Worm (Caenorhabditis elegans) whole organism, young adult: ENCODE results near the gene B0524.5.

Source experiments
- B0035.1 ChIP-seq: sonication (generic microtip); optimal IDR thresholded peaks from 2 replicates; lab custom pipeline; 2016; ENCODE audit warnings: missing genetic modification characterization, mild to moderate bottlenecking, missing compliant biosample characterization, missing genotype, missing genetic modification reagents
- B0261.1 ChIP-seq: sonication (generic microtip); optimal IDR thresholded peaks from 2 replicates; lab custom pipeline; 2016; ENCODE audit warnings: mild to moderate bottlenecking, missing genetic modification characterization, moderate library complexity, missing compliant biosample characterization
- B0336.3 ChIP-seq: fragments of 200-800 bp; sonication (Bioruptor generic); IDR thresholded peaks from 2 replicates; pipeline ENCODE4 v1.3.6; 2022; ENCODE audit warnings: missing genetic modification characterization, missing compliant biosample characterization
- C06A6.2 ChIP-seq: fragments of 200-800 bp; sonication (Bioruptor generic); conservative IDR thresholded peaks from 2 replicates; pipeline ENCODE4 v1.3.6; 2022; ENCODE audit warnings: missing genetic modification characterization, missing compliant biosample characterization
- D2030.7 ChIP-seq: fragments of 200-800 bp; sonication (Bioruptor generic); IDR thresholded peaks from 2 replicates; pipeline ENCODE4 v1.3.6; 2022; ENCODE audit warnings: missing genetic modification reagents, missing genetic modification characterization, missing compliant biosample characterization
- F23B12.7 ChIP-seq: sonication (generic microtip); optimal IDR thresholded peaks from 2 replicates; lab custom pipeline; 2017; ENCODE audit warnings: missing genetic modification characterization, mild to moderate bottlenecking, missing compliant biosample characterization, antibody characterized with exemption, moderate library complexity; ENCODE audit not compliant: insufficient read depth
- F33H1.4 ChIP-seq: fragments of 200-800 bp; sonication (Bioruptor generic); IDR thresholded peaks from 2 replicates; pipeline ENCODE4 v1.3.6; 2022; ENCODE audit warnings: missing genetic modification reagents, missing genetic modification characterization, missing compliant biosample characterization
- F37B4.10 ChIP-seq: fragments of 200-800 bp; sonication (Bioruptor generic); IDR thresholded peaks from 2 replicates; pipeline ENCODE4 v1.3.6; 2022; ENCODE audit warnings: missing genetic modification characterization, missing compliant biosample characterization
- F39B2.1 ChIP-seq: fragments of 200-800 bp; sonication (Bioruptor generic); IDR thresholded peaks from 2 replicates; pipeline ENCODE4 v1.3.6; 2022; ENCODE audit warnings: missing genetic modification reagents, missing genetic modification characterization, missing compliant biosample characterization
- F57C9.4 ChIP-seq: sonication (generic microtip); optimal IDR thresholded peaks from 2 replicates; lab custom pipeline; 2017; ENCODE audit warnings: mild to moderate bottlenecking, missing genetic modification characterization, missing compliant biosample characterization
- K12H6.12 ChIP-seq: fragments of 200-800 bp; sonication (Bioruptor generic); optimal IDR thresholded peaks from 2 replicates; lab custom pipeline; 2018; ENCODE audit warnings: mild to moderate bottlenecking, missing genetic modification characterization, missing compliant biosample characterization
- T26A5.8 ChIP-seq: sonication (generic microtip); optimal IDR thresholded peaks from 2 replicates; lab custom pipeline; 2016; ENCODE audit warnings: missing genetic modification characterization, missing compliant biosample characterization
- Y53F4B.3 ChIP-seq: fragments of 200-800 bp; sonication (Bioruptor generic); IDR thresholded peaks from 2 replicates; pipeline ENCODE4 v1.3.6; 2022; ENCODE audit warnings: missing genetic modification reagents, missing genetic modification characterization, missing compliant biosample characterization
- Y53G8AR.9 ChIP-seq: fragments of 200-800 bp; sonication (Bioruptor generic); conservative IDR thresholded peaks from 2 replicates; pipeline ENCODE4 v1.3.6; 2022; ENCODE audit warnings: missing genetic modification reagents, missing genetic modification characterization, missing compliant biosample characterization
- Y95B8A.8 ChIP-seq: fragments of 200-800 bp; sonication (Bioruptor generic); IDR thresholded peaks from 2 replicates; pipeline ENCODE4 v1.3.6; 2022; ENCODE audit warnings: missing genetic modification reagents, missing genetic modification characterization, missing compliant biosample characterization
- akir-1 ChIP-seq: fragments of 200-800 bp; sonication (Bioruptor generic); optimal IDR thresholded peaks from 2 replicates; lab custom pipeline; 2018; ENCODE audit warnings: mild to moderate bottlenecking, missing genetic modification characterization, moderate library complexity, missing compliant biosample characterization
- aptf-2 ChIP-seq: fragments of 200-800 bp; sonication (Bioruptor generic); conservative IDR thresholded peaks from 2 replicates; pipeline ENCODE4 v1.3.6; 2022; ENCODE audit warnings: missing genetic modification reagents, missing genetic modification characterization, missing compliant biosample characterization
- bed-2 ChIP-seq: fragments of 200-800 bp; sonication (Bioruptor generic); IDR thresholded peaks from 2 replicates; pipeline ENCODE4 v1.3.6; 2022; ENCODE audit warnings: missing genetic modification reagents, missing genetic modification characterization, missing compliant biosample characterization
- ceh-100 ChIP-seq: fragments of 200-800 bp; sonication (Bioruptor generic); IDR thresholded peaks from 2 replicates; pipeline ENCODE4 v1.3.6; 2022; ENCODE audit warnings: missing genetic modification reagents, missing genetic modification characterization, missing compliant biosample characterization
- ceh-27 ChIP-seq: fragments of 200-800 bp; sonication (Bioruptor generic); optimal IDR thresholded peaks from 2 replicates; lab custom pipeline; 2018; ENCODE audit warnings: mild to moderate bottlenecking, missing genetic modification characterization, moderate library complexity, missing compliant biosample characterization
- ceh-91 ChIP-seq: fragments of 200-800 bp; sonication (Bioruptor generic); IDR thresholded peaks from 2 replicates; pipeline ENCODE4 v1.3.6; 2022; ENCODE audit warnings: missing genetic modification reagents, missing genetic modification characterization, missing compliant biosample characterization
- chd-7 ChIP-seq: sonication (generic microtip); optimal IDR thresholded peaks from 2 replicates; lab custom pipeline; 2016; ENCODE audit warnings: mild to moderate bottlenecking, missing genetic modification characterization, moderate library complexity, missing compliant biosample characterization
- die-1 ChIP-seq: sonication (generic microtip); optimal IDR thresholded peaks from 2 replicates; lab custom pipeline; 2016; ENCODE audit warnings: missing genotype, mild to moderate bottlenecking, missing genetic modification characterization, missing compliant biosample characterization
- dox-1 ChIP-seq: fragments of 200-800 bp; sonication (Bioruptor generic); IDR thresholded peaks from 2 replicates; pipeline ENCODE4 v1.3.6; 2022; ENCODE audit warnings: missing genetic modification reagents, missing genetic modification characterization, missing compliant biosample characterization
- dpl-1 ChIP-seq: fragments of 150-350 bp; optimal IDR thresholded peaks from 2 replicates; lab custom pipeline; 2014; ENCODE audit warnings: missing biosample characterization, missing genetic modification reagents, missing genetic modification characterization
- egl-44 ChIP-seq: fragments of 200-800 bp; sonication (Bioruptor generic); IDR thresholded peaks from 2 replicates; pipeline ENCODE4 v1.3.6; 2022; ENCODE audit warnings: missing genetic modification reagents, missing genetic modification characterization, missing compliant biosample characterization
- gei-17 ChIP-seq: fragments of 200-800 bp; sonication (Bioruptor generic); optimal IDR thresholded peaks from 2 replicates; lab custom pipeline; 2018; ENCODE audit warnings: mild to moderate bottlenecking, missing genetic modification characterization, missing compliant biosample characterization
- him-1 ChIP-seq: sonication (generic microtip); optimal IDR thresholded peaks from 2 replicates; lab custom pipeline; 2016; ENCODE audit warnings: missing genotype, missing genetic modification reagents, missing genetic modification characterization, missing compliant biosample characterization
- hlh-12 ChIP-seq: sonication (generic microtip); optimal IDR thresholded peaks from 2 replicates; lab custom pipeline; 2016; ENCODE audit warnings: missing genetic modification characterization, missing compliant biosample characterization
- hlh-26 ChIP-seq: fragments of 200-800 bp; sonication (Bioruptor generic); conservative IDR thresholded peaks from 2 replicates; pipeline ENCODE4 v1.3.6; 2022; ENCODE audit warnings: missing genetic modification reagents, missing genetic modification characterization, missing compliant biosample characterization
- hmg-1.2 ChIP-seq: fragments of 200-800 bp; sonication (Bioruptor generic); IDR thresholded peaks from 2 replicates; pipeline ENCODE4 v1.3.6; 2022; ENCODE audit warnings: missing genetic modification reagents, missing genetic modification characterization, missing compliant biosample characterization
- lin-35 ChIP-seq, 3 experiments: fragments of 150-350 bp in 2 of 3; sonication (generic microtip) in 1 of 3; optimal IDR thresholded peaks; 2 replicates each; lab custom pipeline; 2014 to 2018; ENCODE audit warnings: missing biosample characterization in 3 of 3, missing genetic modification characterization in 3 of 3, missing genetic modification reagents in 3 of 3
- lsy-27 ChIP-seq: sonication (generic microtip); optimal IDR thresholded peaks from 2 replicates; lab custom pipeline; 2017; ENCODE audit warnings: missing genetic modification characterization, mild to moderate bottlenecking, missing compliant biosample characterization, antibody characterized with exemption, missing genotype, borderline replicate concordance; ENCODE audit not compliant: insufficient read depth
- nfya-1 ChIP-seq: sonication (generic microtip); optimal IDR thresholded peaks from 2 replicates; lab custom pipeline; 2017; ENCODE audit warnings: antibody characterized with exemption, missing compliant biosample characterization, missing genetic modification characterization, borderline replicate concordance; ENCODE audit not compliant: insufficient read depth
- nhr-120 ChIP-seq: fragments of 200-800 bp; sonication (Bioruptor generic); IDR thresholded peaks from 2 replicates; pipeline ENCODE4 v1.3.6; 2022; ENCODE audit warnings: missing genetic modification characterization, missing compliant biosample characterization
- nhr-27 ChIP-seq: fragments of 200-800 bp; sonication (Bioruptor generic); optimal IDR thresholded peaks from 2 replicates; lab custom pipeline; 2018; ENCODE audit warnings: mild to moderate bottlenecking, missing genetic modification characterization, moderate library complexity, missing compliant biosample characterization
- nhr-90 ChIP-seq: sonication (generic microtip); optimal IDR thresholded peaks from 2 replicates; lab custom pipeline; 2016; ENCODE audit warnings: missing genotype, mild to moderate bottlenecking, missing genetic modification characterization, missing compliant biosample characterization
- rcor-1 ChIP-seq: fragments of 200-800 bp; sonication (Bioruptor generic); IDR thresholded peaks from 2 replicates; pipeline ENCODE4 v1.3.6; 2022; ENCODE audit warnings: missing genetic modification reagents, missing genetic modification characterization, missing compliant biosample characterization
- snpc-1.1 ChIP-seq: sonication (generic microtip); optimal IDR thresholded peaks from 2 replicates; lab custom pipeline; 2017; ENCODE audit warnings: missing genetic modification characterization, mild to moderate bottlenecking, missing compliant biosample characterization, antibody characterized with exemption, moderate library complexity, missing genotype, missing genetic modification reagents; ENCODE audit not compliant: insufficient read depth
- snpc-1.3 ChIP-seq: sonication (generic microtip); optimal IDR thresholded peaks from 2 replicates; lab custom pipeline; 2017; ENCODE audit warnings: missing genetic modification characterization, mild to moderate bottlenecking, missing compliant biosample characterization, antibody characterized with exemption, moderate library complexity, missing genotype, missing genetic modification reagents; ENCODE audit not compliant: insufficient read depth
- somi-1 ChIP-seq: fragments of 200-800 bp; sonication (Bioruptor generic); optimal IDR thresholded peaks from 2 replicates; lab custom pipeline; 2018; ENCODE audit warnings: mild to moderate bottlenecking, missing genetic modification characterization, missing compliant biosample characterization
- tbp1 ChIP-seq: fragments of 200-800 bp; sonication (Bioruptor generic); optimal IDR thresholded peaks from 2 replicates; lab custom pipeline; 2018; ENCODE audit warnings: mild to moderate bottlenecking, missing genetic modification characterization, missing compliant biosample characterization
- unc-62 ChIP-seq: fragments of 150-350 bp; optimal IDR thresholded peaks from 2 replicates; lab custom pipeline; 2014; ENCODE audit warnings: missing biosample characterization, missing genetic modification reagents, missing genetic modification characterization
- zim-3 ChIP-seq: sonication (generic microtip); optimal IDR thresholded peaks from 2 replicates; lab custom pipeline; 2017; ENCODE audit warnings: mild to moderate bottlenecking, missing genetic modification characterization, moderate library complexity, missing compliant biosample characterization
- ztf-18 ChIP-seq: sonication (generic microtip); optimal IDR thresholded peaks from 2 replicates; lab custom pipeline; 2016; ENCODE audit warnings: missing genotype, mild to moderate bottlenecking, missing genetic modification characterization, missing compliant biosample characterization
- ztf-22 ChIP-seq: fragments of 200-800 bp; sonication (Bioruptor generic); optimal IDR thresholded peaks from 2 replicates; lab custom pipeline; 2018; ENCODE audit warnings: mild to moderate bottlenecking, missing genetic modification characterization, moderate library complexity, missing compliant biosample characterization
- ztf-25 ChIP-seq: fragments of 200-800 bp; sonication (Bioruptor generic); IDR thresholded peaks from 2 replicates; pipeline ENCODE4 v1.3.6; 2022; ENCODE audit warnings: missing genetic modification reagents, missing genetic modification characterization, missing compliant biosample characterization
- ztf-26 ChIP-seq: sonication (generic microtip); optimal IDR thresholded peaks from 2 replicates; lab custom pipeline; 2017; ENCODE audit warnings: missing genetic modification characterization, missing compliant biosample characterization

Gene B0524.5

DNA sequence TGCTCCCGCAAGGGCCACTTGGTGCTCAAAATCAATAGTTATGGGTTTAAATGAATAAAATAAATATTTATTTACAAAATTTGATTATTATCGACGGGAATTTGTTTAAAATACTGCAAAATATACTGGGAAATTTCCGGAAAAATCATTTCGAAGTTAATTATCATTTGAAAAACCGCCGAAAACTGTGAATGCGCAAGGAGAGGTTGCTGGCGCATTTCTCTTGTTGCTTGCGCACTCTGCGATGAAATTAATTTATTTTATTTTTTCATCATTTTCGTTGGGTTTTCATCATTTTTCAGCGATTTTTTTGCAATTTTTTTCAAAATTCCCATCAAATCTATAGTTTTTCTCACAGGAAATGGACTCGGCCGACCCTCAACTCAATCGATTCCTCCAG lies 34.2 kb downstream of the B0524.5 start, which contains the start of gene ddp-1 (continued):
- peak; percentile 75 for TF ChIP-seq zim-3
- peak; percentile 77 for TF ChIP-seq hmg-1.2 (GFP tag; lab: Robert Waterston, UW)
- peak; percentile 87 for TF ChIP-seq F39B2.1 (GFP tag; lab: Robert Waterston, UW)
- TF ChIP-seq snpc-1.3 (tag; lab: Kevin White, UChicago) = peak; percentile 86
- peak; percentile 64 for TF ChIP-seq lsy-27 (tag; lab: Kevin White, UChicago)
- peak; percentile 86 for TF ChIP-seq ceh-27 (GFP tag; lab: Kevin White, UChicago)
- TF ChIP-seq somi-1 (GFP tag; lab: Kevin White, UChicago) = peak; percentile 78
- TF ChIP-seq nfya-1 (tag; lab: Kevin White, UChicago) = no peak
- TF ChIP-seq F37B4.10 (GFP tag; lab: Robert Waterston, UW) = no peak
- no peak for TF ChIP-seq bed-2
- peak; percentile 97 for TF ChIP-seq rcor-1 (GFP tag; lab: Robert Waterston, UW)
- TF ChIP-seq aptf-2 (GFP tag; lab: Robert Waterston, UW) = no peak
- TF ChIP-seq F33H1.4 (GFP tag; lab: Robert Waterston, UW) = peak; percentile 84
- TF ChIP-seq T26A5.8 (tag; lab: Kevin White, UChicago) = peak; percentile 38
- peak; percentile 90 for TF ChIP-seq gei-17
- peak; percentile 99 for TF ChIP-seq Y53G8AR.9 (GFP tag; lab: Robert Waterston, UW)
- 0 out of 2 replicates have a peak, but pooled peaks have one; percentile 63 for TF ChIP-seq egl-44 (GFP tag; lab: Robert Waterston, UW)
- no peak for TF ChIP-seq ztf-25
- TF ChIP-seq Y53F4B.3 (GFP tag; lab: Robert Waterston, UW) = 0 out of 2 replicates have a peak, but pooled peaks have one; percentile 22
- TF ChIP-seq B0261.1 (tag; lab: Kevin White, UChicago) = peak; percentile 37
- TF ChIP-seq F57C9.4 = peak; percentile 88
- peak; percentile 81 for TF ChIP-seq B0035.1
- no peak for TF ChIP-seq hlh-26
- TF ChIP-seq him-1 = peak; percentile 72
- peak; percentile 93 for TF ChIP-seq ztf-26 (tag; lab: Kevin White, UChicago)
- no peak for TF ChIP-seq ztf-22 (GFP tag; lab: Kevin White, UChicago)
- TF ChIP-seq ceh-91 (GFP tag; lab: Robert Waterston, UW) = peak; percentile 67; the same call in 1 of the 2 replicates
- TF ChIP-seq unc-62 (GFP tag; lab: Kevin White, UChicago) = no peak
- peak; percentile 63 for TF ChIP-seq K12H6.12 (tag; lab: Kevin White, UChicago)
- TF ChIP-seq Y95B8A.8 (GFP tag; lab: Robert Waterston, UW) = peak; percentile 82; the same call in 1 of the 2 replicates
- TF ChIP-seq snpc-1.1 (tag; lab: Kevin White, UChicago) = peak; percentile 67
- peak; percentile 88 for TF ChIP-seq D2030.7 (GFP tag; lab: Robert Waterston, UW)
- peak; percentile 84 for TF ChIP-seq ceh-100 (GFP tag; lab: Robert Waterston, UW)
- no peak for TF ChIP-seq akir-1 (GFP tag; lab: Kevin White, UChicago)
- no peak for TF ChIP-seq nhr-120
- peak; percentile 93 to 99 (median 95) for TF ChIP-seq lin-35 (GFP tag; optimal IDR thresholded peaks at IDR 0.05; lab: Kevin White, UChicago)
- TF ChIP-seq tbp1 = peak; percentile 76
- TF ChIP-seq F23B12.7 (tag; lab: Kevin White, UChicago) = peak; percentile 87
- TF ChIP-seq C06A6.2 = peak; percentile 91
- TF ChIP-seq chd-7 (tag; lab: Kevin White, UChicago) = peak; percentile 85
- peak; percentile 96 for TF ChIP-seq B0336.3 (GFP tag; lab: Robert Waterston, UW)
- TF ChIP-seq hlh-12 (tag; lab: Kevin White, UChicago) = no peak
- TF ChIP-seq die-1 (tag; lab: Kevin White, UChicago) = peak; percentile 73
- peak; percentile 55 for TF ChIP-seq nhr-90 (tag; lab: Kevin White, UChicago)
- peak; percentile 99 for TF ChIP-seq dpl-1
- TF ChIP-seq dox-1 (GFP tag; lab: Robert Waterston, UW) = peak; percentile 96
- TF ChIP-seq ztf-18 (tag; lab: Kevin White, UChicago) = peak; percentile 100
- peak; percentile 55 for TF ChIP-seq nhr-27 (tag; lab: Kevin White, UChicago)
